Worm (Caenorhabditis elegans) whole organism, early embryonic: ENCODE measurements around the gene Y69H2.10.

Experiments used
- B0310.2 ChIP-seq: sonication (generic microtip); optimal IDR thresholded peaks from 2 replicates; lab custom pipeline; 2016; ENCODE audit warnings: mild to moderate bottlenecking, missing genetic modification characterization, missing compliant biosample characterization
- F13C5.2 ChIP-seq: sonication (generic microtip); optimal IDR thresholded peaks from 2 replicates; lab custom pipeline; 2017; ENCODE audit warnings: mild to moderate bottlenecking, missing genetic modification characterization, inconsistent platforms, missing compliant biosample characterization
- aly-1 ChIP-seq: sonication (generic microtip); optimal IDR thresholded peaks from 2 replicates; lab custom pipeline; 2016; ENCODE audit warnings: missing genetic modification characterization, missing compliant biosample characterization
- ama-1 ChIP-seq: fragments of 150-350 bp; optimal IDR thresholded peaks from 2 replicates; lab custom pipeline; 2014
- ceh-13 ChIP-seq: fragments of 200-800 bp; sonication (Bioruptor generic); optimal IDR thresholded peaks from 2 replicates; lab custom pipeline; 2018; ENCODE audit warnings: mild to moderate bottlenecking, missing genetic modification characterization, missing compliant biosample characterization
- ceh-36 ChIP-seq: sonication (generic microtip); optimal IDR thresholded peaks from 2 replicates; lab custom pipeline; 2016; ENCODE audit warnings: missing genetic modification characterization, inconsistent platforms, missing compliant biosample characterization
- ets-7 ChIP-seq: sonication (generic microtip); optimal IDR thresholded peaks from 2 replicates; lab custom pipeline; 2016; ENCODE audit warnings: missing genotype, missing genetic modification characterization, missing compliant biosample characterization
- flt-1 ChIP-seq: fragments of 200-800 bp; sonication (Bioruptor generic); IDR thresholded peaks from 2 replicates; pipeline ENCODE4 v1.3.6; 2022; ENCODE audit warnings: missing genetic modification characterization, missing compliant biosample characterization
- hmbx-1 ChIP-seq: sonication (generic microtip); optimal IDR thresholded peaks from 2 replicates; lab custom pipeline; 2016; ENCODE audit warnings: mild to moderate bottlenecking, missing genetic modification characterization, missing compliant biosample characterization
- hmg-4 ChIP-seq: fragments of 200-800 bp; sonication (Bioruptor generic); optimal IDR thresholded peaks from 2 replicates; lab custom pipeline; 2018; ENCODE audit warnings: mild to moderate bottlenecking, missing genetic modification characterization, missing compliant biosample characterization
- hnd-1 ChIP-seq: sonication (generic microtip); optimal IDR thresholded peaks from 2 replicates; lab custom pipeline; 2016; ENCODE audit warnings: missing genetic modification characterization, missing compliant biosample characterization
- pes-1 ChIP-seq: fragments of 200-800 bp; sonication (Bioruptor generic); IDR thresholded peaks from 2 replicates; pipeline ENCODE4 v1.3.6; 2022; ENCODE audit warnings: missing genetic modification reagents, missing genetic modification characterization, missing compliant biosample characterization
- scrt-1 ChIP-seq: fragments of 200-800 bp; sonication (Bioruptor generic); IDR thresholded peaks from 2 replicates; pipeline ENCODE4 v1.3.6; 2022; ENCODE audit warnings: missing genetic modification characterization, missing compliant biosample characterization
- sea-1 ChIP-seq: fragments of 200-800 bp; sonication (Bioruptor generic); conservative IDR thresholded peaks from 2 replicates; pipeline ENCODE4 v1.3.6; 2022; ENCODE audit warnings: missing genetic modification characterization, missing compliant biosample characterization
- tbx-11 ChIP-seq: fragments of 200-800 bp; sonication (Bioruptor generic); IDR thresholded peaks from 2 replicates; pipeline ENCODE4 v1.3.6; 2022; ENCODE audit warnings: missing genetic modification characterization, missing compliant biosample characterization
- tbx-37 ChIP-seq: fragments of 200-800 bp; sonication (Bioruptor generic); conservative IDR thresholded peaks from 2 replicates; pipeline ENCODE4 v1.3.6; 2022; ENCODE audit warnings: missing genetic modification reagents, missing genetic modification characterization, missing compliant biosample characterization
- tra-4 ChIP-seq: sonication (generic microtip); optimal IDR thresholded peaks from 2 replicates; lab custom pipeline; 2017; ENCODE audit warnings: missing genetic modification characterization, missing compliant biosample characterization

Gene Y69H2.10

ce11 chrV:18637544-18638366, 32.4 kb upstream of the Y69H2.10 start:
- TF ChIP-seq ets-7 (tag; lab: Kevin White, UChicago), result no peak
- TF ChIP-seq ceh-36 (tag; lab: Kevin White, UChicago), result peak; percentile 86

- peak; percentile 6 for TF ChIP-seq ceh-36 (tag; lab: Kevin White, UChicago)
- no peak for TF ChIP-seq tbx-37
Observed at ce11 chrV:18638367-18638873, 31.7 kb upstream of the Y69H2.10 start, which contains the start of gene col-42. Gene col-42 (plus strand): TSS chrV:18638484.

ce11 chrV:18639074-18639473, 31.0 kb upstream of the Y69H2.10 start:
- TF ChIP-seq flt-1 (no peak), pes-1 (GFP tag; lab: Robert Waterston, UW) (no peak), B0310.2 (tag; lab: Kevin White, UChicago) (no peak), hnd-1 (tag; lab: Kevin White, UChicago) (no peak), ceh-36 (tag; lab: Kevin White, UChicago) (no peak), scrt-1 (GFP tag; lab: Robert Waterston, UW) (0 out of 2 replicates have a peak, but pooled peaks have one; percentile 10), hmbx-1 (no peak), tbx-11 (GFP tag; lab: Robert Waterston, UW) (no peak)

- TF ChIP-seq ceh-36 (tag; lab: Kevin White, UChicago) (peak; percentile 80), sea-1 (GFP tag; lab: Robert Waterston, UW) (no peak)
Observed at ce11 chrV:18639601-18640354, 30.3 kb upstream of the Y69H2.10 start, which contains the start of gene egas-1. Gene egas-1 (plus strand): TSS chrV:18640304.

ce11 chrV:18644258-18644657, 25.9 kb upstream of the Y69H2.10 start:
- TF ChIP-seq pes-1 (GFP tag; lab: Robert Waterston, UW) (no peak), B0310.2 (tag; lab: Kevin White, UChicago) (no peak)

ce11 chrV:18650043-18650442, 20.1 kb upstream of the Y69H2.10 start, which contains the start of gene egas-2:
Gene egas-2 (plus strand): TSS chrV:18650343.
- TF ChIP-seq hnd-1 (tag; lab: Kevin White, UChicago) (no peak), tbx-37 (no peak), ceh-36 (tag; lab: Kevin White, UChicago) (no peak), ama-1 (lab: Kevin White, UChicago) (no peak), hmbx-1 (no peak), tbx-11 (GFP tag; lab: Robert Waterston, UW) (no peak), flt-1 (no peak), pes-1 (GFP tag; lab: Robert Waterston, UW) (no peak), sea-1 (GFP tag; lab: Robert Waterston, UW) (no peak)

- TF ChIP-seq ama-1 (lab: Kevin White, UChicago) (no peak), ets-7 (tag; lab: Kevin White, UChicago) (no peak), hnd-1 (tag; lab: Kevin White, UChicago) (no peak), sea-1 (GFP tag; lab: Robert Waterston, UW) (no peak), ceh-13 (GFP tag; lab: Kevin White, UChicago) (no peak), aly-1 (tag; lab: Kevin White, UChicago) (no peak), pes-1 (GFP tag; lab: Robert Waterston, UW) (no peak), ceh-36 (tag; lab: Kevin White, UChicago) (no peak), scrt-1 (GFP tag; lab: Robert Waterston, UW) (no peak), F13C5.2 (tag; lab: Kevin White, UChicago) (no peak), tbx-37 (no peak), tra-4 (no peak), hmbx-1 (no peak), B0310.2 (tag; lab: Kevin White, UChicago) (no peak), flt-1 (no peak), hmg-4 (no peak), tbx-11 (GFP tag; lab: Robert Waterston, UW) (no peak)
Observed at ce11 chrV:18656363-18656762, 13.8 kb upstream of the Y69H2.10 start.

ce11 chrV:18657391-18657790, 12.7 kb upstream of the Y69H2.10 start:
- TF ChIP-seq tbx-37, result no peak
- TF ChIP-seq flt-1, result no peak

- no peak for TF ChIP-seq pes-1 (GFP tag; lab: Robert Waterston, UW)
Observed at ce11 chrV:18658914-18659313, 11.2 kb upstream of the Y69H2.10 start.
